Worm (Caenorhabditis elegans) whole organism, late embryonic: Measurements from ENCODE around the gene srw-129.

Source experiments
- C08G9.2 ChIP-seq: sonication (generic microtip); optimal IDR thresholded peaks from 2 replicates; lab custom pipeline; 2016; ENCODE audit warnings: mild to moderate bottlenecking, missing genetic modification characterization, moderate library complexity, missing compliant biosample characterization
- K02D7.2 ChIP-seq: sonication (generic microtip); optimal IDR thresholded peaks from 2 replicates; lab custom pipeline; 2017; ENCODE audit warnings: mild to moderate bottlenecking, missing genetic modification characterization, missing compliant biosample characterization
- T23F11.4 ChIP-seq: fragments of 200-800 bp; sonication (Bioruptor generic); optimal IDR thresholded peaks from 2 replicates; lab custom pipeline; 2018; ENCODE audit warnings: mild to moderate bottlenecking, missing genetic modification characterization, missing compliant biosample characterization
- Y22D7AL.16 ChIP-seq: sonication (generic microtip); optimal IDR thresholded peaks from 2 replicates; lab custom pipeline; 2016; ENCODE audit warnings: missing genetic modification characterization, missing compliant biosample characterization
- ceh-14 ChIP-seq: sonication (generic microtip); optimal IDR thresholded peaks from 2 replicates; lab custom pipeline; 2016; ENCODE audit warnings: missing genotype, missing genetic modification characterization, missing compliant biosample characterization
- ceh-18 ChIP-seq: sonication (generic microtip); optimal IDR thresholded peaks from 2 replicates; lab custom pipeline; 2016; ENCODE audit warnings: missing genetic modification characterization, missing compliant biosample characterization
- ceh-19 ChIP-seq: fragments of 200-800 bp; sonication (Bioruptor generic); optimal IDR thresholded peaks from 2 replicates; lab custom pipeline; 2018; ENCODE audit warnings: mild to moderate bottlenecking, missing genetic modification characterization, missing compliant biosample characterization
- ceh-22 ChIP-seq: sonication (generic microtip); optimal IDR thresholded peaks from 2 replicates; lab custom pipeline; 2017; ENCODE audit warnings: missing biosample characterization, missing genetic modification characterization
- ceh-24 ChIP-seq: sonication (generic microtip); optimal IDR thresholded peaks from 2 replicates; lab custom pipeline; 2016; ENCODE audit warnings: mild to moderate bottlenecking, missing genetic modification characterization, missing compliant biosample characterization
- ceh-31 ChIP-seq: sonication (generic microtip); optimal IDR thresholded peaks from 2 replicates; lab custom pipeline; 2016; ENCODE audit warnings: missing genetic modification characterization, missing compliant biosample characterization
- ceh-48 ChIP-seq: sonication (generic microtip); optimal IDR thresholded peaks from 2 replicates; lab custom pipeline; 2016; ENCODE audit warnings: missing genetic modification characterization, inconsistent platforms, missing compliant biosample characterization
- dmd-4 ChIP-seq: sonication (generic microtip); optimal IDR thresholded peaks from 2 replicates; lab custom pipeline; 2016; ENCODE audit warnings: borderline replicate concordance, missing genetic modification characterization, missing compliant biosample characterization
- dve-1 ChIP-seq: sonication (generic microtip); optimal IDR thresholded peaks from 2 replicates; lab custom pipeline; 2017; ENCODE audit warnings: antibody characterized with exemption, mild to moderate bottlenecking, missing genetic modification characterization, missing compliant biosample characterization
- elt-4 ChIP-seq: sonication (generic microtip); optimal IDR thresholded peaks from 2 replicates; lab custom pipeline; 2016; ENCODE audit warnings: missing genetic modification characterization, missing compliant biosample characterization
- fax-1 ChIP-seq: sonication (generic microtip); optimal IDR thresholded peaks from 2 replicates; lab custom pipeline; 2016; ENCODE audit warnings: missing genotype, missing genetic modification characterization, missing compliant biosample characterization
- fkh-10 ChIP-seq: fragments of 150-350 bp; optimal IDR thresholded peaks from 2 replicates; lab custom pipeline; 2014; ENCODE audit warnings: missing biosample characterization, missing genetic modification reagents, missing genetic modification characterization
- fkh-6 ChIP-seq: sonication (generic microtip); optimal IDR thresholded peaks from 2 replicates; lab custom pipeline; 2016; ENCODE audit warnings: missing genetic modification characterization, missing compliant biosample characterization
- hlh-13 ChIP-seq: fragments of 200-800 bp; sonication (Bioruptor generic); optimal IDR thresholded peaks from 2 replicates; lab custom pipeline; 2018; ENCODE audit warnings: mild to moderate bottlenecking, missing genetic modification characterization, missing compliant biosample characterization
- mec-3 ChIP-seq: sonication (generic microtip); optimal IDR thresholded peaks from 2 replicates; lab custom pipeline; 2016; ENCODE audit warnings: borderline replicate concordance, missing genetic modification characterization, missing compliant biosample characterization
- nfya-1 ChIP-seq: sonication (generic microtip); optimal IDR thresholded peaks from 2 replicates; lab custom pipeline; 2017; ENCODE audit warnings: missing genetic modification characterization, mild to moderate bottlenecking, missing compliant biosample characterization, antibody characterized with exemption, moderate library complexity
- nhr-11 ChIP-seq: fragments of 150-350 bp; optimal IDR thresholded peaks from 2 replicates; lab custom pipeline; 2014; ENCODE audit warnings: missing biosample characterization, missing genetic modification characterization
- nhr-232 ChIP-seq: sonication (generic microtip); optimal IDR thresholded peaks from 2 replicates; lab custom pipeline; 2016; ENCODE audit warnings: missing genetic modification characterization, missing compliant biosample characterization
- pag-3 ChIP-seq: sonication (generic microtip); optimal IDR thresholded peaks from 2 replicates; lab custom pipeline; 2016; ENCODE audit warnings: missing compliant biosample characterization, missing genetic modification characterization, borderline replicate concordance
- pat-9 ChIP-seq: fragments of 200-800 bp; sonication (Bioruptor generic); optimal IDR thresholded peaks from 2 replicates; lab custom pipeline; 2018; ENCODE audit warnings: mild to moderate bottlenecking, missing genetic modification characterization, moderate library complexity, missing compliant biosample characterization
- pha-2 ChIP-seq: sonication (generic microtip); optimal IDR thresholded peaks from 2 replicates; lab custom pipeline; 2017; ENCODE audit warnings: mild to moderate bottlenecking, missing genetic modification characterization, missing compliant biosample characterization
- pqm-1 ChIP-seq: sonication (generic microtip); optimal IDR thresholded peaks from 2 replicates; lab custom pipeline; 2016; ENCODE audit warnings: missing genetic modification characterization, missing compliant biosample characterization
- rnt-1 ChIP-seq: sonication (generic microtip); optimal IDR thresholded peaks from 2 replicates; lab custom pipeline; 2016; ENCODE audit warnings: missing genetic modification characterization, missing compliant biosample characterization
- sox-2 ChIP-seq: fragments of 200-800 bp; sonication (Bioruptor generic); IDR thresholded peaks from 2 replicates; pipeline ENCODE4 v1.3.6; 2022; ENCODE audit warnings: missing genetic modification reagents, missing genetic modification characterization, missing compliant biosample characterization
- syd-9 ChIP-seq: sonication (generic microtip); optimal IDR thresholded peaks from 2 replicates; lab custom pipeline; 2016; ENCODE audit warnings: mild to moderate bottlenecking, missing genetic modification characterization, moderate library complexity, missing compliant biosample characterization
- tbx-7 ChIP-seq: sonication (generic microtip); optimal IDR thresholded peaks from 2 replicates; lab custom pipeline; 2016; ENCODE audit warnings: missing genotype, missing genetic modification characterization, missing compliant biosample characterization
- unc-3 ChIP-seq, 2 experiments: fragments of 200-800 bp in 1 of 2; sonication (Bioruptor generic) in 1 of 2; sonication (generic microtip) in 1 of 2; conservative IDR thresholded peaks in 1 of 2; optimal IDR thresholded peaks in 1 of 2; 2 replicates each; pipeline versions ENCODE4 v1.3.6 to Lab custom; 2016 to 2022; ENCODE audit warnings: missing compliant biosample characterization in 2 of 2, missing genetic modification characterization in 2 of 2, missing genetic modification reagents in 1 of 2
- unc-42 ChIP-seq: sonication (generic microtip); optimal IDR thresholded peaks from 2 replicates; lab custom pipeline; 2016; ENCODE audit warnings: missing genotype, missing genetic modification characterization, missing compliant biosample characterization
- unc-55 ChIP-seq: sonication (generic microtip); optimal IDR thresholded peaks from 2 replicates; lab custom pipeline; 2017; ENCODE audit warnings: missing biosample characterization, missing genetic modification reagents, missing genetic modification characterization
- ztf-16 ChIP-seq: sonication (generic microtip); optimal IDR thresholded peaks from 2 replicates; lab custom pipeline; 2017; ENCODE audit warnings: missing genetic modification characterization, missing compliant biosample characterization

Gene srw-129

DNA sequence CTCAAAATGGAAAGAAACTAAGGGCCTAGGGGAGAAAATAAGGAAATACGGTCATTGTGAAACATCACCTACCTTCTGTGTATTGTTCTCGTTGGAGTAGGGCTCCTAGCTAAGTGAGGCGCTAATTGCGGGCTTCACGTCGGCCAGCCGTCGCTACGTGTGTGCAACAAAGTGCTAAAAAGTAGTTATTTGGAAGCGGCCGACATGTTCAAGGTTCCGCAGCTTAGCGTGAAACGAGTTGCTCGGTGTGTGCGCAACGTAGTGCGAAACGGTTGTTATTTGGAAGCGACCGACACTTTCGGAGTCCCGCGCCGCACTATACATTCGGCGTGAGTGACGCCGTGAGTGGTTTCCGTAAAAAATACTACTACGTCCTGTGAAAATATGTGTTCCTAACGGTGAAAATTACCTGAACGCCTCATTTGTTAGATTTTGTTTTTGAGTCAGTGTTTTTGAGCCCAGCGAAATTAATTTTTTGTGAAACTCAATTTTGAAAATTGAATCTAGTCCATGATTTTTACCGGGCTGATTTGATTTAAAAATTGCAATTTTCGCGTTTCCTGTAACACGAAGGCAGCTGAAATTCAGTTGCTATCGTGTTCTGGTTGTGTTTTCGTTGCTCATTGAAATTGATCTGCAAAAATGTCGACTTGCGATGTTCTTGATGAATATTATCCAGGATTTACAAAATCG is at the start of gene srw-129:
srw-129 (plus strand) TSS at position 643 of the 693 bp plus-strand sequence.
- TF ChIP-seq T23F11.4 (GFP tag; lab: Kevin White, UChicago): no peak
- TF ChIP-seq ceh-48: no peak
- no peak for TF ChIP-seq ceh-19 (GFP tag; lab: Kevin White, UChicago)
- no peak for TF ChIP-seq mec-3 (tag; lab: Kevin White, UChicago)
- no peak for TF ChIP-seq dve-1
- no peak for TF ChIP-seq ceh-18 (tag; lab: Kevin White, UChicago)
- no peak for TF ChIP-seq C08G9.2 (tag; lab: Kevin White, UChicago)
- no peak for TF ChIP-seq pha-2 (tag; lab: Kevin White, UChicago)
- TF ChIP-seq ceh-31 (tag; lab: Kevin White, UChicago): no peak
- no peak for TF ChIP-seq Y22D7AL.16 (tag; lab: Kevin White, UChicago)
- no peak for TF ChIP-seq sox-2 (GFP tag; lab: Robert Waterston, UW)
- no peak for TF ChIP-seq ceh-14 (tag; lab: Kevin White, UChicago)
- TF ChIP-seq unc-3 (GFP tag; conservative IDR thresholded peaks at IDR 0.05; lab: Robert Waterston, UW): no peak
- TF ChIP-seq unc-3 (tag; optimal IDR thresholded peaks at IDR 0.05; lab: Kevin White, UChicago): no peak
- no peak for TF ChIP-seq ceh-24 (tag; lab: Kevin White, UChicago)
- TF ChIP-seq nfya-1: no peak
- TF ChIP-seq rnt-1 (tag; lab: Kevin White, UChicago): no peak
- TF ChIP-seq unc-42 (tag; lab: Kevin White, UChicago): no peak
- TF ChIP-seq ztf-16 (tag; lab: Kevin White, UChicago): no peak

DNA sequence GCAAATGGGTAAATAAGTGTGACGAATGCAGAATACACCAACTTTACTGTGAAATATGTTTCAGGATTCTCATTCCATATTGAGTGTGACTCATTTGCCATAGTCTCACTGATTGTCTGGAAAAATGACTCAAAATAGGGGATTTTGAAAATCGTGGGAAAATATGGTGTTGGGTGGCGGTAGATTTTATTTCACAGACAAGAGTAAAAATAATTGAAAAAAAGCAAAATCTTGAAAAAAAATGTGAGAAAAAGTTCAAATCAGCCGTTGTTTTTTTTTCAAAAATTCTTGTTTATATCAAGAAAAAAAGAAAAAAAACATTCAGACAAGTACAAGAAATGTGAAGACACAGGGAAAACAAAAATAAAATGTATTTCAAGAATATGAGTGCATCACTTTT is 49.2 kb upstream of the srw-129 start, which contains the start of gene srh-38:
srh-38 (minus strand) TSS at position 101 of the 400 bp plus-strand sequence.
- TF ChIP-seq hlh-13: no peak
- no peak for TF ChIP-seq nhr-232 (tag; lab: Kevin White, UChicago)
- TF ChIP-seq unc-55 (GFP tag; lab: Kevin White, UChicago): no peak
- TF ChIP-seq fkh-10 (GFP tag; lab: Kevin White, UChicago): no peak
- no peak for TF ChIP-seq unc-42 (tag; lab: Kevin White, UChicago)
- TF ChIP-seq pat-9 (tag; lab: Kevin White, UChicago): no peak
- no peak for TF ChIP-seq ceh-22 (tag; lab: Kevin White, UChicago)
- TF ChIP-seq ceh-14 (tag; lab: Kevin White, UChicago): no peak
- no peak for TF ChIP-seq fax-1 (tag; lab: Kevin White, UChicago)
- TF ChIP-seq dve-1: no peak

DNA sequence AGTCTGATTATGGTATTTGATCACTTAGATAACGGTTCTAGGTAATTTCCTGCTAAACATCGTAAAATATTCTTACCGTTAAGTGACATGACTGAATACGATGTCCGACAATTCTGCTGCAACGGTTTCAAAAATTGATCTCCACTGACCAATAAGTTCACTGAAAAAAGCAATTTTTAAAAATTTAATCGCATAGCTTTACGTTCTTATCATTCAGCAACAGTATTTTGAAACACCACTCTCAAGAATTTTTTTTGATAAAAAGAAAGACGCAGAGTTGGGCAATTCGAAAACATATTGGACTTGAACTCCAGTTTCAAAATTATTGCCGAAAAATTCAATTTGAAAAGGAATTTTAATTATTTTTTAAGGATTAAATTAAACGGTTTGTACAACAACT is 44.2 kb upstream of the srw-129 start, which contains the start of gene C31B8.12:
C31B8.12 (minus strand) TSS at position 101 of the 400 bp plus-strand sequence.
- TF ChIP-seq K02D7.2 (tag; lab: Kevin White, UChicago) (no peak), nhr-232 (tag; lab: Kevin White, UChicago) (no peak), fkh-6 (tag; lab: Kevin White, UChicago) (no peak), tbx-7 (tag; lab: Kevin White, UChicago) (no peak), unc-42 (tag; lab: Kevin White, UChicago) (no peak)
- TF ChIP-seq, all 69 proteins: peak for 0

DNA sequence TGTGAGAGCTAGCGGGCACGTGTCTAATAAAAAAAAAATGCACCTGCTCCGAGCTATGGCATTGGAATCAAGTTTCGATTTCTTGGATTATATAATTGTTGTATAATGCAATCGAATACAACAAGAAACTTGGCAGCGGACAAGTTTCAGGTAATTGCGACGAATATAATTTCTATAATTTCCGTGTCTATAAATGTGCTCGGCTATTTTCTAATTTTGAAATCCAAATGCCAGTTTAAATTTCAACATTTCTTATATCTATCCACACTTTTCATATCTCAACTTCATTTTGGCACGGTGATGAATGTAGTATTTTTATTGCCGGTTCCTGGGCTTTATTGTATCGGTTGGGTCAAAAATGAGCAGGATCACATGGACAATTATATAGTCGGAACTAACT is 42.0 kb upstream of the srw-129 start, which contains the start of gene C31B8.16:
C31B8.16 (plus strand) TSS at position 301 of the 400 bp plus-strand sequence.
- TF ChIP-seq pat-9 (tag; lab: Kevin White, UChicago) (no peak), pqm-1 (tag; lab: Kevin White, UChicago) (no peak), ztf-16 (tag; lab: Kevin White, UChicago) (no peak), dmd-4 (no peak), ceh-14 (tag; lab: Kevin White, UChicago) (no peak), elt-4 (tag; lab: Kevin White, UChicago) (no peak), nhr-11 (tag; lab: Kevin White, UChicago) (no peak), syd-9 (tag; lab: Kevin White, UChicago) (no peak), ceh-18 (tag; lab: Kevin White, UChicago) (no peak), mec-3 (tag; lab: Kevin White, UChicago) (no peak), K02D7.2 (tag; lab: Kevin White, UChicago) (no peak), ceh-48 (no peak), pag-3 (tag; lab: Kevin White, UChicago) (no peak)
